Worm (Caenorhabditis elegans) whole organism, midembryonic: ENCODE measurements around the gene T11F9.7.
A peak's percentile ranks its signal among the peaks of the same experiment; 100 is the strongest.

Source experiments
- T22C8.4 ChIP-seq: fragments of 200-800 bp; sonication (Bioruptor generic); IDR thresholded peaks from 2 replicates; pipeline ENCODE4 v1.3.6; 2022; ENCODE audit warnings: missing genetic modification characterization, missing compliant biosample characterization
- cog-1 ChIP-seq: sonication (generic microtip); optimal IDR thresholded peaks from 2 replicates; lab custom pipeline; 2016; ENCODE audit warnings: missing genetic modification characterization, missing compliant biosample characterization
- flt-1 ChIP-seq: fragments of 200-800 bp; sonication (Bioruptor generic); IDR thresholded peaks from 2 replicates; pipeline ENCODE4 v1.3.6; 2022; ENCODE audit warnings: missing genetic modification characterization, missing compliant biosample characterization
- klf-2 ChIP-seq: fragments of 200-800 bp; sonication (Bioruptor generic); conservative IDR thresholded peaks from 2 replicates; pipeline ENCODE4 v1.3.6; 2022; ENCODE audit warnings: missing genetic modification reagents, missing genetic modification characterization, missing compliant biosample characterization
- med-1 ChIP-seq: sonication (generic microtip); optimal IDR thresholded peaks from 2 replicates; lab custom pipeline; 2017; ENCODE audit warnings: missing genetic modification characterization, mild to moderate bottlenecking, missing compliant biosample characterization, antibody characterized with exemption, missing genetic modification reagents; ENCODE audit not compliant: insufficient read depth
- ref-1 ChIP-seq: fragments of 200-800 bp; sonication (Bioruptor generic); conservative IDR thresholded peaks from 2 replicates; pipeline ENCODE4 v1.3.6; 2022; ENCODE audit warnings: missing genetic modification reagents, missing genetic modification characterization, missing compliant biosample characterization
- tab-1 ChIP-seq: fragments of 200-800 bp; sonication (Bioruptor generic); IDR thresholded peaks from 2 replicates; pipeline ENCODE4 v1.3.6; 2022; ENCODE audit warnings: missing genetic modification characterization, missing compliant biosample characterization
- ztf-23 ChIP-seq: fragments of 200-800 bp; sonication (Bioruptor generic); IDR thresholded peaks from 2 replicates; pipeline ENCODE4 v1.3.6; 2022; ENCODE audit warnings: missing genetic modification reagents, missing genetic modification characterization, missing compliant biosample characterization
- ztf-29 ChIP-seq: fragments of 200-800 bp; sonication (Bioruptor generic); IDR thresholded peaks from 2 replicates; pipeline ENCODE4 v1.3.6; 2022; ENCODE audit warnings: missing genetic modification reagents, missing genetic modification characterization, missing compliant biosample characterization

The T11F9.7 gene

ce11 chrV:11484404-11484803, 8.7 kb downstream of the T11F9.7 start:
- TF ChIP-seq cog-1 (no peak), ref-1 (no peak)

- TF ChIP-seq T22C8.4 (GFP tag; lab: Robert Waterston, UW): no peak
- no peak for TF ChIP-seq flt-1 (GFP tag; lab: Robert Waterston, UW)
- TF ChIP-seq ztf-29 (GFP tag; lab: Robert Waterston, UW): no peak
- no peak for TF ChIP-seq ztf-23 (GFP tag; lab: Robert Waterston, UW)
- no peak for TF ChIP-seq ref-1
- TF ChIP-seq tab-1 (GFP tag; lab: Robert Waterston, UW): no peak
- TF ChIP-seq klf-2: no peak
- no peak for TF ChIP-seq cog-1
- TF ChIP-seq med-1: no peak
These were observed 9.8 kb downstream of the T11F9.7 start, which contains the start of gene srh-1 for ce11 chrV:11485558-11485957. srh-1 (plus strand) TSS chrV:11485858.

- TF ChIP-seq klf-2 (no peak), T22C8.4 (GFP tag; lab: Robert Waterston, UW) (no peak), tab-1 (GFP tag; lab: Robert Waterston, UW) (no peak), flt-1 (GFP tag; lab: Robert Waterston, UW) (no peak), cog-1 (no peak), ztf-23 (GFP tag; lab: Robert Waterston, UW) (no peak), ztf-29 (GFP tag; lab: Robert Waterston, UW) (no peak), ref-1 (no peak), med-1 (no peak)
These were observed 10.9 kb downstream of the T11F9.7 start, which contains the start of gene T11F9.10 for ce11 chrV:11486680-11487079. T11F9.10 (plus strand) TSS chrV:11486980.

- TF ChIP-seq ztf-23 (GFP tag; lab: Robert Waterston, UW) (no peak), cog-1 (no peak), tab-1 (GFP tag; lab: Robert Waterston, UW) (no peak), T22C8.4 (GFP tag; lab: Robert Waterston, UW) (no peak), ztf-29 (GFP tag; lab: Robert Waterston, UW) (no peak), flt-1 (GFP tag; lab: Robert Waterston, UW) (no peak), klf-2 (no peak), med-1 (no peak), ref-1 (no peak)
These were observed 12.6 kb downstream of the T11F9.7 start for ce11 chrV:11488288-11488687.

ce11 chrV:11490382-11490781, 14.6 kb downstream of the T11F9.7 start, which contains the start of gene dhs-19:
dhs-19 (minus strand) TSS chrV:11490482.
- TF ChIP-seq flt-1 (GFP tag; lab: Robert Waterston, UW) (no peak), tab-1 (GFP tag; lab: Robert Waterston, UW) (no peak), ref-1 (no peak), T22C8.4 (GFP tag; lab: Robert Waterston, UW) (no peak), ztf-29 (GFP tag; lab: Robert Waterston, UW) (no peak), med-1 (no peak), cog-1 (no peak), klf-2 (no peak), ztf-23 (GFP tag; lab: Robert Waterston, UW) (no peak)

ce11 chrV:11492456-11492855, 16.7 kb downstream of the T11F9.7 start, which contains the start of gene T11F9.21:
T11F9.21 (plus strand) TSS chrV:11492756.
- no peak for TF ChIP-seq flt-1 (GFP tag; lab: Robert Waterston, UW)
- TF ChIP-seq T22C8.4 (GFP tag; lab: Robert Waterston, UW): no peak
- no peak for TF ChIP-seq klf-2
- no peak for TF ChIP-seq ztf-23 (GFP tag; lab: Robert Waterston, UW)
- no peak for TF ChIP-seq ztf-29 (GFP tag; lab: Robert Waterston, UW)
- no peak for TF ChIP-seq tab-1 (GFP tag; lab: Robert Waterston, UW)
- TF ChIP-seq med-1: no peak
- no peak for TF ChIP-seq ref-1
- no peak for TF ChIP-seq cog-1

ce11 chrV:11496283-11496682, 20.5 kb downstream of the T11F9.7 start, which contains the start of gene htrl-1:
htrl-1 (minus strand) TSS chrV:11496383.
- TF ChIP-seq T22C8.4 (GFP tag; lab: Robert Waterston, UW): no peak

ce11 chrV:11497475-11497874, 21.7 kb downstream of the T11F9.7 start:
- no peak for TF ChIP-seq T22C8.4 (GFP tag; lab: Robert Waterston, UW)
- no peak for TF ChIP-seq klf-2

ce11 chrV:11499786-11500185, 24.0 kb downstream of the T11F9.7 start:
- TF ChIP-seq T22C8.4 (GFP tag; lab: Robert Waterston, UW) (no peak), tab-1 (GFP tag; lab: Robert Waterston, UW) (no peak), ref-1 (no peak), klf-2 (no peak), flt-1 (GFP tag; lab: Robert Waterston, UW) (no peak), ztf-23 (GFP tag; lab: Robert Waterston, UW) (no peak), cog-1 (no peak), ztf-29 (GFP tag; lab: Robert Waterston, UW) (no peak), med-1 (no peak)

ce11 chrV:11500980-11501379, 25.2 kb downstream of the T11F9.7 start:
- TF ChIP-seq cog-1: no peak
- no peak for TF ChIP-seq ref-1
- TF ChIP-seq ztf-23 (GFP tag; lab: Robert Waterston, UW): no peak
- no peak for TF ChIP-seq med-1
- TF ChIP-seq T22C8.4 (GFP tag; lab: Robert Waterston, UW): no peak
- TF ChIP-seq klf-2: no peak
- TF ChIP-seq tab-1 (GFP tag; lab: Robert Waterston, UW): no peak
- TF ChIP-seq flt-1 (GFP tag; lab: Robert Waterston, UW): no peak
- no peak for TF ChIP-seq ztf-29 (GFP tag; lab: Robert Waterston, UW)

ce11 chrV:11503081-11503751, 27.5 kb downstream of the T11F9.7 start, which contains the start of gene C55A6.12:
C55A6.12 (minus strand) TSS chrV:11503131.
- TF ChIP-seq T22C8.4 (GFP tag; lab: Robert Waterston, UW) (no peak), ztf-23 (GFP tag; lab: Robert Waterston, UW) (0 out of 2 replicates have a peak, but pooled peaks have one; percentile 32), flt-1 (GFP tag; lab: Robert Waterston, UW) (no peak)
